Worm (Caenorhabditis elegans) whole organism, L4 larva: ENCODE results near the gene C35A5.8.
A peak's percentile ranks its signal among the peaks of the same experiment; 100 is the strongest.

Source experiments
- D1046.2 ChIP-seq: fragments of 200-800 bp; sonication (Bioruptor generic); IDR thresholded peaks from 2 replicates; pipeline ENCODE4 v1.3.6; 2022; ENCODE audit warnings: missing genetic modification characterization, missing compliant biosample characterization
- F10B5.3 ChIP-seq: sonication (generic microtip); optimal IDR thresholded peaks from 2 replicates; lab custom pipeline; 2016; ENCODE audit warnings: mild to moderate bottlenecking, missing genetic modification characterization, missing compliant biosample characterization
- F49E8.2 ChIP-seq: sonication (generic microtip); optimal IDR thresholded peaks from 2 replicates; lab custom pipeline; 2016; ENCODE audit warnings: missing compliant biosample characterization, mild to moderate bottlenecking, missing genetic modification characterization, borderline replicate concordance
- T26A8.4 ChIP-seq: fragments of 200-800 bp; sonication (Bioruptor generic); IDR thresholded peaks from 2 replicates; pipeline ENCODE4 v1.3.6; 2022; ENCODE audit warnings: missing genetic modification characterization, missing compliant biosample characterization
- Y48G9A.11 ChIP-seq: fragments of 200-800 bp; sonication (Bioruptor generic); IDR thresholded peaks from 2 replicates; pipeline ENCODE4 v1.3.6; 2022; ENCODE audit warnings: missing genetic modification reagents, missing genetic modification characterization, missing compliant biosample characterization
- Y5F2A.4 ChIP-seq: fragments of 200-800 bp; sonication (Bioruptor generic); optimal IDR thresholded peaks from 2 replicates; lab custom pipeline; 2018; ENCODE audit warnings: mild to moderate bottlenecking, missing genetic modification characterization, missing compliant biosample characterization
- Y75B8A.6 ChIP-seq: fragments of 200-800 bp; sonication (Bioruptor generic); IDR thresholded peaks from 2 replicates; pipeline ENCODE4 v1.3.6; 2022; ENCODE audit warnings: missing genetic modification reagents, missing genetic modification characterization, missing compliant biosample characterization
- ZK337.2 ChIP-seq: fragments of 200-800 bp; sonication (Bioruptor generic); IDR thresholded peaks from 2 replicates; pipeline ENCODE4 v1.3.6; 2022; ENCODE audit warnings: missing genetic modification reagents, missing genetic modification characterization, missing compliant biosample characterization
- aha-1 ChIP-seq: fragments of 150-350 bp; peaks from one replicate; lab custom pipeline; 2014; ENCODE audit warnings: missing biosample characterization, missing genetic modification characterization
- arid-1 ChIP-seq: fragments of 200-800 bp; sonication (Bioruptor generic); conservative IDR thresholded peaks from 2 replicates; pipeline ENCODE4 v1.3.6; 2022; ENCODE audit warnings: missing genetic modification reagents, missing genetic modification characterization, missing compliant biosample characterization
- ceh-32 ChIP-seq: sonication (generic microtip); optimal IDR thresholded peaks from 2 replicates; lab custom pipeline; 2016; ENCODE audit warnings: mild to moderate bottlenecking, missing genetic modification characterization, missing compliant biosample characterization; ENCODE audit not compliant: poor library complexity
- ceh-44 ChIP-seq: fragments of 200-800 bp; sonication (Bioruptor generic); IDR thresholded peaks from 2 replicates; pipeline ENCODE4 v1.3.6; 2022; ENCODE audit warnings: missing genetic modification reagents, missing genetic modification characterization, missing compliant biosample characterization
- daf-16 ChIP-seq, 3 experiments: sonication (generic microtip); optimal IDR thresholded peaks; 2 replicates each; lab custom pipeline; 2016 to 2017; ENCODE audit warnings: missing genetic modification characterization in 3 of 3, missing genetic modification reagents in 3 of 3, mild to moderate bottlenecking in 2 of 3, missing compliant biosample characterization in 2 of 3, missing biosample characterization in 1 of 3, moderate library complexity in 1 of 3
- daf-19 ChIP-seq: fragments of 200-800 bp; sonication (Bioruptor generic); conservative IDR thresholded peaks from 2 replicates; pipeline ENCODE4 v1.3.6; 2022; ENCODE audit warnings: missing genetic modification characterization, missing compliant biosample characterization
- dve-1 ChIP-seq: sonication (generic microtip); optimal IDR thresholded peaks from 2 replicates; lab custom pipeline; 2017; ENCODE audit warnings: antibody characterized with exemption, mild to moderate bottlenecking, missing genetic modification characterization, missing compliant biosample characterization; ENCODE audit not compliant: insufficient read depth
- egl-27 ChIP-seq: sonication (generic microtip); optimal IDR thresholded peaks from 3 replicates; lab custom pipeline; 2017; ENCODE audit warnings: missing biosample characterization, missing genetic modification reagents, missing genetic modification characterization
- hlh-11 ChIP-seq: fragments of 200-800 bp; sonication (Bioruptor generic); optimal IDR thresholded peaks from 2 replicates; lab custom pipeline; 2018; ENCODE audit warnings: mild to moderate bottlenecking, missing genetic modification characterization, missing compliant biosample characterization
- hlh-30 ChIP-seq: sonication (generic microtip); optimal IDR thresholded peaks from 2 replicates; lab custom pipeline; 2017; ENCODE audit warnings: antibody characterized with exemption, mild to moderate bottlenecking, missing genetic modification characterization, missing compliant biosample characterization; ENCODE audit not compliant: insufficient read depth
- hmg-1.1 ChIP-seq: fragments of 200-800 bp; sonication (Bioruptor generic); IDR thresholded peaks from 2 replicates; pipeline ENCODE4 v1.3.6; 2022; ENCODE audit warnings: missing genetic modification reagents, missing genetic modification characterization, missing compliant biosample characterization
- lin-1 ChIP-seq: fragments of 200-800 bp; sonication (Bioruptor generic); IDR thresholded peaks from 2 replicates; pipeline ENCODE4 v1.3.6; 2022; ENCODE audit warnings: missing genetic modification reagents, missing genetic modification characterization, missing compliant biosample characterization
- lin-15B ChIP-seq: fragments of 150-350 bp; sonication (generic microtip); optimal IDR thresholded peaks from 3 replicates; lab custom pipeline; 2014; ENCODE audit warnings: missing biosample characterization, missing genetic modification characterization
- lin-29 ChIP-seq: fragments of 200-800 bp; sonication (Bioruptor generic); IDR thresholded peaks from 2 replicates; pipeline ENCODE4 v1.3.6; 2022; ENCODE audit warnings: missing genetic modification reagents, missing genetic modification characterization, missing compliant biosample characterization
- lin-38 ChIP-seq: fragments of 200-800 bp; sonication (Bioruptor generic); IDR thresholded peaks from 2 replicates; pipeline ENCODE4 v1.3.6; 2022; ENCODE audit warnings: missing genetic modification reagents, missing genetic modification characterization, missing compliant biosample characterization
- lsy-2 ChIP-seq, 2 experiments: fragments of 150-350 bp in 1 of 2; sonication (generic microtip) in 1 of 2; optimal IDR thresholded peaks; 2 replicates each; lab custom pipeline; 2014 to 2017; ENCODE audit warnings: missing biosample characterization in 2 of 2, missing genetic modification characterization in 2 of 2
- madf-5 ChIP-seq, 2 experiments: fragments of 200-800 bp; sonication (Bioruptor generic); IDR thresholded peaks; 2 replicates each; pipeline ENCODE4 v1.3.6; 2022; ENCODE audit warnings: missing compliant biosample characterization in 2 of 2, missing genetic modification characterization in 2 of 2
- mdl-1 ChIP-seq, 2 experiments: fragments of 150-350 bp in 1 of 2; sonication (generic microtip) in 1 of 2; optimal IDR thresholded peaks; 2 replicates each; lab custom pipeline; 2014 to 2017; ENCODE audit warnings: missing biosample characterization in 2 of 2, missing genetic modification characterization in 2 of 2
- mxl-3 ChIP-seq: fragments of 200-800 bp; sonication (Bioruptor generic); optimal IDR thresholded peaks from 2 replicates; lab custom pipeline; 2018; ENCODE audit warnings: mild to moderate bottlenecking, missing genetic modification characterization, missing compliant biosample characterization
- nhr-10 ChIP-seq: fragments of 150-350 bp; optimal IDR thresholded peaks from 2 replicates; lab custom pipeline; 2014; ENCODE audit warnings: missing biosample characterization, missing genetic modification characterization
- nhr-102 ChIP-seq: sonication (generic microtip); optimal IDR thresholded peaks from 2 replicates; lab custom pipeline; 2016; ENCODE audit warnings: mild to moderate bottlenecking, missing genetic modification characterization, moderate library complexity, missing compliant biosample characterization
- nhr-11 ChIP-seq: fragments of 150-350 bp; optimal IDR thresholded peaks from 2 replicates; lab custom pipeline; 2014; ENCODE audit warnings: missing biosample characterization, missing genetic modification characterization
- nhr-25 ChIP-seq: sonication (generic microtip); optimal IDR thresholded peaks from 2 replicates; lab custom pipeline; 2017; ENCODE audit warnings: missing genetic modification characterization, mild to moderate bottlenecking, missing compliant biosample characterization, antibody characterized with exemption, moderate library complexity, borderline replicate concordance; ENCODE audit not compliant: insufficient read depth
- nhr-28 ChIP-seq: fragments of 150-350 bp; optimal IDR thresholded peaks from 2 replicates; lab custom pipeline; 2014; ENCODE audit warnings: missing biosample characterization, missing genetic modification characterization
- nhr-41 ChIP-seq: fragments of 200-800 bp; sonication (Bioruptor generic); IDR thresholded peaks from 2 replicates; pipeline ENCODE4 v1.3.6; 2022; ENCODE audit warnings: missing genetic modification reagents, missing genetic modification characterization, missing compliant biosample characterization
- pha-4 ChIP-seq, 2 experiments: fragments of 150-350 bp in 1 of 2; fragments of 200-800 bp in 1 of 2; sonication (Bioruptor generic) in 1 of 2; IDR thresholded peaks in 1 of 2; optimal IDR thresholded peaks in 1 of 2; 2 replicates each; pipeline versions ENCODE4 v1.3.6 to Lab custom; 2014 to 2022; ENCODE audit warnings: missing genetic modification characterization in 2 of 2, missing genetic modification reagents in 2 of 2, missing biosample characterization in 1 of 2, missing compliant biosample characterization in 1 of 2
- php-3 ChIP-seq: fragments of 200-800 bp; sonication (Bioruptor generic); IDR thresholded peaks from 2 replicates; pipeline ENCODE4 v1.3.6; 2022; ENCODE audit warnings: missing genetic modification reagents, missing genetic modification characterization, missing compliant biosample characterization
- pqm-1 ChIP-seq: sonication (generic microtip); optimal IDR thresholded peaks from 2 replicates; lab custom pipeline; 2017; ENCODE audit warnings: missing biosample characterization, missing genetic modification characterization
- saeg-2 ChIP-seq: fragments of 200-800 bp; sonication (Bioruptor generic); IDR thresholded peaks from 2 replicates; pipeline ENCODE4 v1.3.6; 2022; ENCODE audit warnings: missing genetic modification reagents, missing genetic modification characterization, missing compliant biosample characterization
- skn-1 ChIP-seq: fragments of 150-350 bp; optimal IDR thresholded peaks from 2 replicates; lab custom pipeline; 2014; ENCODE audit warnings: missing biosample characterization, missing genetic modification characterization
- snpc-1.2 ChIP-seq: fragments of 200-800 bp; sonication (Bioruptor generic); IDR thresholded peaks from 2 replicates; pipeline ENCODE4 v1.3.6; 2022; ENCODE audit warnings: missing genetic modification reagents, missing genetic modification characterization, missing compliant biosample characterization
- snpc-4 ChIP-seq: fragments of 150-350 bp; optimal IDR thresholded peaks from 2 replicates; lab custom pipeline; 2014; ENCODE audit warnings: missing biosample characterization, missing genetic modification characterization
- tra-1 ChIP-seq: fragments of 200-800 bp; sonication (Bioruptor generic); IDR thresholded peaks from 2 replicates; pipeline ENCODE4 v1.3.6; 2022; ENCODE audit warnings: missing genetic modification reagents, missing genetic modification characterization, missing compliant biosample characterization
- unc-62 ChIP-seq, 3 experiments: fragments of 150-350 bp in 1 of 3; sonication (generic microtip); optimal IDR thresholded peaks in 2 of 3; peaks in 1 of 3; 1 replicate in 1 of 3; 2 replicates in 2 of 3; lab custom pipeline; 2014 to 2017; ENCODE audit warnings: missing biosample characterization in 3 of 3, missing genetic modification characterization in 3 of 3, missing genetic modification reagents in 3 of 3, missing genotype in 1 of 3
- vab-7 ChIP-seq: fragments of 200-800 bp; sonication (Bioruptor generic); IDR thresholded peaks from 2 replicates; pipeline ENCODE4 v1.3.6; 2022; ENCODE audit warnings: missing genetic modification reagents, missing genetic modification characterization, missing compliant biosample characterization
- zip-11 ChIP-seq: fragments of 200-800 bp; sonication (Bioruptor generic); IDR thresholded peaks from 2 replicates; pipeline ENCODE4 v1.3.6; 2022; ENCODE audit warnings: missing genetic modification characterization, missing compliant biosample characterization
- zip-2 ChIP-seq: fragments of 150-350 bp; optimal IDR thresholded peaks from 2 replicates; lab custom pipeline; 2014; ENCODE audit warnings: missing biosample characterization, missing genetic modification characterization
- ztf-11 ChIP-seq: fragments of 150-350 bp; optimal IDR thresholded peaks from 2 replicates; lab custom pipeline; 2014; ENCODE audit warnings: missing biosample characterization, missing genetic modification characterization

C35A5.8 gene

DNA sequence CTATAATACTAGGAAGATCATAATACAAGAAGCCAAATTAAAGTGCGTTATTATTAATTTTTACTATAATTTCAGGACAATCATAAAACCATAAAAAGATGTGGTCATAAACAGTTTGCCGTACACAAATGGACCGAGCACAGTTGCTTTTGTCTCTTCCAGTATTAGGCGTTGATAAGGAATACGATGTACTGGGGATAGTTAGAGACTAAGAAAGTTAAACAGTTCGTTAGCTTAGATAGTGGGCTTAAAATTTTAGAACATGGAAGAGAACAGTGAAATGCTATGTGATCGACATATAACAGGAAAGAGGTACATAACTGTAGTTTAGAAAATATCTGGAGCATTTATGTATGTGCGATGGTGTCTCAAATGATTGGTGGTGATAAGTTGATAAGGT lies 40.3 kb downstream of the C35A5.8 start (continued):
- TF ChIP-seq dve-1 (tag; lab: Kevin White, UChicago) (peak; percentile 42), Y75B8A.6 (no peak), nhr-102 (tag; lab: Kevin White, UChicago) (peak; percentile 17)

DNA sequence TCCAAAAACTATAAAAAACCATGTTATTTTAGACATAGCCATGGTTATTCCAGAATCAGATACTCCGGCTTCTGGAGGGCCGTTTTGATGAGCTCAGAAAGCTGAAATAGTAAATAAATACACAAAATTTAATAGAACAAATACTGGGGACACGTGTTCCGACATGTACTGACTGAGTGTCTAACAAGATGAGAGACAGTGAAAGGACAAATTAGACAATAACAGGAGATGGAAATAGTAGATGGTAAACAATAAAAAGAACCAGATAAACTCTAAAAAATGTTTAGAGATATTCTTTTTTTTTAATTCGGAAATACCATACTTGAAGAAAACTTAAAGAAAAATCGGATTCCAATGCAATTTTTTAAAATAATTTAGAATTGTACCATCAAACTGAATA lies 41.1 kb downstream of the C35A5.8 start, which contains the start of gene Y32F6B.1:
TSS of gene Y32F6B.1 (minus strand) at position 101 of the 400 bp plus-strand sequence.
- no peak for TF ChIP-seq daf-16 (GFP tag; optimal IDR thresholded peaks at IDR 0.05; lab: Kevin White, UChicago)
- peak; percentile 31 for TF ChIP-seq daf-16 (tag; optimal IDR thresholded peaks at IDR 0.05; lab: Kevin White, UChicago)
- TF ChIP-seq nhr-25 = no peak

DNA sequence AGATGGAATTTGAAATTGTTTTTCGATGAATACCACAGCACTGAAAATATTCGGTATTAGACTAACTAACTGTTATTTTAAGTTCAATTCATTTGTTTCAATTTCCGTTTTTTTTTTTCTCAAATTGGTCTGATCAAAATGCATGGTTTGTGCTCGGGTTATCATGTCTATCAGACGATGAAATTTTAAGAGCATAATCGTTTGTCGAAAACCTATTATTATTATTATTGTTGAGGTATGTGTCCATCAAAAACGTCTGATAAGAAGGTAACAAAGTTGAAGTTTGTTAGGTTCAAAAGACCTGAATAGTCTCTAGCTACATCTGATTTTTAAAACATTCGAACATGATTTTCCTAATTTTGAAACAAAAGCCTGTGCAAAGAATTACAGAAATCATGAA lies 41.7 kb downstream of the C35A5.8 start:
- TF ChIP-seq lsy-2 (tag; optimal IDR thresholded peaks at IDR 0.05; lab: Kevin White, UChicago) (no peak), lin-29 (GFP tag; lab: Robert Waterston, UW) (no peak), unc-62 (GFP tag; optimal IDR thresholded peaks at IDR 0.05 in 1 of 2; lab: Kevin White, UChicago) (no peak), unc-62 (tag; optimal IDR thresholded peaks at IDR 0.05; lab: Kevin White, UChicago) (no peak), nhr-10 (no peak), zip-2 (tag; lab: Kevin White, UChicago) (no peak), pqm-1 (tag; lab: Kevin White, UChicago) (peak; percentile 91), mdl-1 (tag; optimal IDR thresholded peaks at IDR 0.05; lab: Kevin White, UChicago) (no peak), F49E8.2 (tag; lab: Kevin White, UChicago) (no peak), mxl-3 (GFP tag; lab: Kevin White, UChicago) (no peak), hlh-30 (no peak), D1046.2 (no peak), nhr-41 (GFP tag; lab: Robert Waterston, UW) (no peak), php-3 (GFP tag; lab: Robert Waterston, UW) (peak; percentile 81), lin-38 (GFP tag; lab: Robert Waterston, UW) (no peak), lin-1 (GFP tag; lab: Robert Waterston, UW) (no peak), lin-15B (tag; lab: Kevin White, UChicago) (no peak), Y48G9A.11 (no peak), nhr-11 (no peak), ceh-44 (GFP tag; lab: Robert Waterston, UW) (no peak), snpc-4 (tag; lab: Kevin White, UChicago) (no peak), F10B5.3 (tag; lab: Kevin White, UChicago) (no peak), nhr-28 (tag; lab: Kevin White, UChicago) (peak; percentile 79), skn-1 (no peak), ceh-32 (no peak), vab-7 (GFP tag; lab: Robert Waterston, UW) (no peak), saeg-2 (GFP tag; lab: Robert Waterston, UW) (no peak), egl-27 (tag; lab: Kevin White, UChicago) (no peak), pha-4 (GFP tag; IDR thresholded peaks at IDR 0.05; lab: Robert Waterston, UW) (peak; percentile 23; the same call in 1 of the 2 replicates), pha-4 (tag; optimal IDR thresholded peaks at IDR 0.05; lab: Kevin White, UChicago) (no peak), ztf-11 (tag; lab: Kevin White, UChicago) (no peak), aha-1 (tag; lab: Kevin White, UChicago) (no peak), arid-1 (no peak), tra-1 (GFP tag; lab: Robert Waterston, UW) (0 out of 2 replicates have a peak, but pooled peaks have one; percentile 26), madf-5 (GFP tag; IDR thresholded peaks at IDR 0.05; lab: Robert Waterston, UW) (no peak), ZK337.2 (no peak), T26A8.4 (GFP tag; lab: Robert Waterston, UW) (no peak), daf-19 (GFP tag; lab: Robert Waterston, UW) (no peak), hlh-11 (tag; lab: Kevin White, UChicago) (peak; percentile 53), nhr-102 (tag; lab: Kevin White, UChicago) (peak; percentile 19), hmg-1.1 (GFP tag; lab: Robert Waterston, UW) (no peak), zip-11 (GFP tag; lab: Robert Waterston, UW) (no peak), Y5F2A.4 (GFP tag; lab: Kevin White, UChicago) (no peak), snpc-1.2 (GFP tag; lab: Robert Waterston, UW) (no peak)
